Worm (Caenorhabditis elegans): ENCODE results near the gene scrm-8.

DNA sequence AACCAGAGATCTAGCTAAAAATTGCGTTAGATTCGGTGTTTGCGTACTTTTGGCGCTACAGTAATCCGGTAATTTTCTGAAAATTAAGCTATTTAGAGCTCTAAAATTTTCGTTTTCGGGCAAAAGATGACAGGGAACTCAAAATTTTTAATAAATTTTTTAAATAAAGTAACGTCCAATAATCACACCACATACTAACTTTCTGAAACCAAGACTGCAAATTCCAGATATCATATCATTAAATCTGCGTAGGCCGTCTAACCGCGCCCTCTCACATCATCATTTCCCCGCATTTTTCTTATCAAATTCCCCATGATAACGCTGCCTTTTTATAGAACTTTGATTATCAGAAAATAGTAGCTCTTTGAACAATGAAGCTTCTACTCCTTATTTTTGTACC, 47.1 kb upstream of the scrm-8 start, which contains the start of gene drd-50:
- TF ChIP-seq fos-1 (tag; optimal IDR thresholded peaks at IDR 0.05) = no peak
- no peak for TF ChIP-seq nhr-237 (tag; optimal IDR thresholded peaks at IDR 0.05)
- no peak for TF ChIP-seq pqm-1 (tag; optimal IDR thresholded peaks at IDR 0.05)
- no peak for TF ChIP-seq ceh-28 (tag; optimal IDR thresholded peaks at IDR 0.05)
- TF ChIP-seq daf-12 (tag; optimal IDR thresholded peaks at IDR 0.05) = no peak
- TF ChIP-seq ztf-4 (tag; optimal IDR thresholded peaks at IDR 0.05) = no peak
- no peak for TF ChIP-seq mdl-1 (tag; optimal IDR thresholded peaks at IDR 0.05)
- TF ChIP-seq nhr-67 (tag; optimal IDR thresholded peaks at IDR 0.05) = no peak
- TF ChIP-seq ceh-82 (tag; optimal IDR thresholded peaks at IDR 0.05) = no peak
- TF ChIP-seq unc-39 (tag; optimal IDR thresholded peaks at IDR 0.05) = no peak
- no peak for TF ChIP-seq elt-3 (tag; optimal IDR thresholded peaks at IDR 0.05)

Measured in whole organism, L3 larva.